Fruit fly (Drosophila melanogaster): ENCODE data around the gene CG40485.

dm6 chrX:22962260-22962659 lies at the start of gene CG40485:
- TF ChIP-seq Crg-1 (GFP tag; optimal IDR thresholded peaks at IDR 0.05) (no peak), toe (GFP tag; optimal IDR thresholded peaks at IDR 0.05) (no peak), cnc (optimal IDR thresholded peaks at IDR 0.05) (no peak), CG11617 (GFP tag; optimal IDR thresholded peaks at IDR 0.05) (no peak), CG1620 (GFP tag; optimal IDR thresholded peaks at IDR 0.05) (no peak), CG33017 (tag; optimal IDR thresholded peaks at IDR 0.05) (no peak), Clk (GFP tag; optimal IDR thresholded peaks at IDR 0.05) (no peak)

Measured in whole organism, adult.